Fruit fly (Drosophila melanogaster) whole organism, adult: ENCODE measurements around the gene CG31106.
A peak's percentile ranks its signal among the peaks of the same experiment; 100 is the strongest.

ENCODE experiments used
- CG1620 ChIP-seq: fragments of 200-800 bp; sonication (Bioruptor generic); optimal IDR thresholded peaks from 2 replicates; lab custom pipeline; 2016; ENCODE audit warnings: missing biosample characterization, missing genetic modification characterization
- CG33017 ChIP-seq: fragments of 200-800 bp; sonication (Bioruptor generic); optimal IDR thresholded peaks from 2 replicates; lab custom pipeline; 2018; ENCODE audit warnings: missing biosample characterization, mild to moderate bottlenecking, missing genetic modification characterization, moderate library complexity
- CG7045 ChIP-seq: fragments of 200-800 bp; sonication (Bioruptor generic); optimal IDR thresholded peaks from 2 replicates; lab custom pipeline; 2017; ENCODE audit warnings: missing biosample characterization, mild to moderate bottlenecking, missing genetic modification characterization
- kay ChIP-seq: fragments of 200-800 bp; sonication (Bioruptor generic); peaks from one replicate; lab custom pipeline; 2016; ENCODE audit warnings: missing biosample characterization, missing genetic modification characterization, borderline replicate concordance
- pad ChIP-seq: fragments of 200-800 bp; sonication (Bioruptor generic); optimal IDR thresholded peaks from 3 replicates; lab custom pipeline; 2017; ENCODE audit warnings: missing biosample characterization, missing genetic modification characterization, mild to moderate bottlenecking, moderate library complexity, missing genetic modification reagents

DNA sequence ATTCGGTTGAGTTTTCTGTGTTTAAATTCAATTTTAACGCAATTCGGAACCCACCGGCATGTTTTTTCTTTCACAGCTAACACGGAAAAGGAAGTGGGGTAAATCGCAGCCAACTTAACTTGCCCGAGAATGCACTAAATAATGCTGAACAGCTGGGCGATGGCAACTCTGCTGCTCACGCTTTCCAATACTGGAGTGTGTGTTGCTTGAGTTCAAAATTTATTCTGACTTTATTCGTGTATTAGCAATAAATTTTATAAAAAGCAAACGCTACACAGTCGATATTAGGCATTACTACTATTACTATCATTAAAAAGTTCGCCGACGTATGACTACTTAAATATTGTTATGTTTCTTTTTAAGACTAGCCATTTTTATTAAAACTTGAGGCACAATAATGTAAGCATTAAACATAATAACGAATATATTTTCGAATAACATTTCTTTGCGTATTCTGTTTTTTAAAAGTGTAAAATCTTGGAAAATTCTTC lies 31.3 kb downstream of the CG31106 start, which contains the start of the genes RpS27 and Nup37:
- TF ChIP-seq kay (GFP tag; lab: Kevin White, UChicago) (peak; percentile 86), CG1620 (peak; percentile 100), CG7045 (GFP tag; lab: Kevin White, UChicago) (peak; percentile 98), pad (GFP tag; lab: Kevin White, UChicago) (peak; percentile 95), CG33017 (peak; percentile 94)
